Worm (Caenorhabditis elegans) whole organism, L4 larva: ENCODE measurements around the gene ZK1320.11.

Experiments
- F10B5.3 ChIP-seq: sonication (generic microtip); optimal IDR thresholded peaks from 2 replicates; lab custom pipeline; 2016; ENCODE audit warnings: mild to moderate bottlenecking, missing genetic modification characterization, missing compliant biosample characterization
- F44E2.7 ChIP-seq: fragments of 200-800 bp; sonication (Bioruptor generic); IDR thresholded peaks from 2 replicates; pipeline ENCODE4 v2.1.2; 2022; ENCODE audit warnings: missing genetic modification characterization, missing compliant biosample characterization
- F49E8.2 ChIP-seq: sonication (generic microtip); optimal IDR thresholded peaks from 2 replicates; lab custom pipeline; 2016; ENCODE audit warnings: missing compliant biosample characterization, mild to moderate bottlenecking, missing genetic modification characterization, borderline replicate concordance
- Y75B8A.6 ChIP-seq: fragments of 200-800 bp; sonication (Bioruptor generic); IDR thresholded peaks from 2 replicates; pipeline ENCODE4 v1.3.6; 2022; ENCODE audit warnings: missing genetic modification reagents, missing genetic modification characterization, missing compliant biosample characterization
- ZK337.2 ChIP-seq: fragments of 200-800 bp; sonication (Bioruptor generic); IDR thresholded peaks from 2 replicates; pipeline ENCODE4 v1.3.6; 2022; ENCODE audit warnings: missing genetic modification reagents, missing genetic modification characterization, missing compliant biosample characterization
- aly-2 ChIP-seq: sonication (generic microtip); optimal IDR thresholded peaks from 2 replicates; lab custom pipeline; 2018; ENCODE audit warnings: missing biosample characterization, missing genetic modification characterization
- ama-1 ChIP-seq: fragments of 150-350 bp; optimal IDR thresholded peaks from 2 replicates; lab custom pipeline; 2014; ENCODE audit warnings: inconsistent platforms, mixed read lengths
- ceh-28 ChIP-seq: fragments of 150-350 bp; optimal IDR thresholded peaks from 2 replicates; lab custom pipeline; 2014; ENCODE audit warnings: missing biosample characterization, missing genetic modification reagents, missing genetic modification characterization
- ceh-32 ChIP-seq: sonication (generic microtip); optimal IDR thresholded peaks from 2 replicates; lab custom pipeline; 2016; ENCODE audit warnings: mild to moderate bottlenecking, missing genetic modification characterization, missing compliant biosample characterization; ENCODE audit not compliant: poor library complexity
- ceh-44 ChIP-seq: fragments of 200-800 bp; sonication (Bioruptor generic); IDR thresholded peaks from 2 replicates; pipeline ENCODE4 v1.3.6; 2022; ENCODE audit warnings: missing genetic modification reagents, missing genetic modification characterization, missing compliant biosample characterization
- ceh-62 ChIP-seq: sonication (generic microtip); optimal IDR thresholded peaks from 2 replicates; lab custom pipeline; 2017; ENCODE audit warnings: missing biosample characterization, missing genetic modification characterization
- ceh-82 ChIP-seq: sonication (generic microtip); optimal IDR thresholded peaks from 2 replicates; lab custom pipeline; 2017; ENCODE audit warnings: missing biosample characterization, missing genetic modification characterization
- daf-12 ChIP-seq: fragments of 150-350 bp; optimal IDR thresholded peaks from 2 replicates; lab custom pipeline; 2014; ENCODE audit warnings: missing biosample characterization, missing genetic modification reagents, missing genetic modification characterization
- daf-8 ChIP-seq: fragments of 200-800 bp; sonication (Bioruptor generic); IDR thresholded peaks from 2 replicates; pipeline ENCODE4 v1.3.6; 2022; ENCODE audit warnings: missing genetic modification characterization, missing compliant biosample characterization
- dmd-6 ChIP-seq: fragments of 200-800 bp; sonication (Bioruptor generic); IDR thresholded peaks from 2 replicates; pipeline ENCODE4 v1.3.6; 2022; ENCODE audit warnings: missing genetic modification reagents, missing genetic modification characterization, missing compliant biosample characterization
- dpl-1 ChIP-seq: fragments of 150-350 bp; optimal IDR thresholded peaks from 2 replicates; lab custom pipeline; 2014; ENCODE audit warnings: missing biosample characterization, missing genetic modification reagents, missing genetic modification characterization
- egl-43 ChIP-seq: fragments of 200-800 bp; sonication (Bioruptor generic); IDR thresholded peaks from 2 replicates; pipeline ENCODE4 v1.3.6; 2022; ENCODE audit warnings: missing genetic modification reagents, missing genetic modification characterization, missing compliant biosample characterization
- gei-8 ChIP-seq: fragments of 200-800 bp; sonication (Bioruptor generic); optimal IDR thresholded peaks from 2 replicates; lab custom pipeline; 2018; ENCODE audit warnings: mild to moderate bottlenecking, missing genetic modification characterization, missing compliant biosample characterization
- lim-7 ChIP-seq: fragments of 200-800 bp; sonication (Bioruptor generic); IDR thresholded peaks from 2 replicates; pipeline ENCODE4 v1.3.6; 2022; ENCODE audit warnings: missing genetic modification characterization, missing compliant biosample characterization
- lin-13 ChIP-seq: fragments of 150-350 bp; optimal IDR thresholded peaks from 2 replicates; lab custom pipeline; 2014; ENCODE audit warnings: missing biosample characterization, missing genetic modification reagents, missing genetic modification characterization
- lin-15B ChIP-seq: fragments of 150-350 bp; sonication (generic microtip); optimal IDR thresholded peaks from 3 replicates; lab custom pipeline; 2014; ENCODE audit warnings: missing biosample characterization, missing genetic modification characterization
- lin-38 ChIP-seq: fragments of 200-800 bp; sonication (Bioruptor generic); IDR thresholded peaks from 2 replicates; pipeline ENCODE4 v1.3.6; 2022; ENCODE audit warnings: missing genetic modification reagents, missing genetic modification characterization, missing compliant biosample characterization
- lir-3 ChIP-seq: sonication (generic microtip); optimal IDR thresholded peaks from 2 replicates; lab custom pipeline; 2016; ENCODE audit warnings: mild to moderate bottlenecking, missing genetic modification characterization, missing compliant biosample characterization
- madf-9 ChIP-seq: fragments of 200-800 bp; sonication (Bioruptor generic); conservative IDR thresholded peaks from 2 replicates; pipeline ENCODE4 v1.3.6; 2022; ENCODE audit warnings: missing genetic modification reagents, missing genetic modification characterization, missing compliant biosample characterization
- mdt-29 ChIP-seq: fragments of 200-800 bp; sonication (Bioruptor generic); IDR thresholded peaks from 2 replicates; pipeline ENCODE4 v1.3.6; 2022; ENCODE audit warnings: missing genetic modification reagents, missing genetic modification characterization, missing compliant biosample characterization
- mxl-3 ChIP-seq: fragments of 200-800 bp; sonication (Bioruptor generic); optimal IDR thresholded peaks from 2 replicates; lab custom pipeline; 2018; ENCODE audit warnings: mild to moderate bottlenecking, missing genetic modification characterization, missing compliant biosample characterization
- nhr-10 ChIP-seq: fragments of 150-350 bp; optimal IDR thresholded peaks from 2 replicates; lab custom pipeline; 2014; ENCODE audit warnings: missing biosample characterization, missing genetic modification characterization
- nhr-11 ChIP-seq: fragments of 150-350 bp; optimal IDR thresholded peaks from 2 replicates; lab custom pipeline; 2014; ENCODE audit warnings: missing biosample characterization, missing genetic modification characterization
- nhr-111 ChIP-seq: fragments of 200-800 bp; sonication (Bioruptor generic); optimal IDR thresholded peaks from 2 replicates; lab custom pipeline; 2018; ENCODE audit warnings: mild to moderate bottlenecking, missing genetic modification characterization, missing compliant biosample characterization
- nhr-41 ChIP-seq: fragments of 200-800 bp; sonication (Bioruptor generic); IDR thresholded peaks from 2 replicates; pipeline ENCODE4 v1.3.6; 2022; ENCODE audit warnings: missing genetic modification reagents, missing genetic modification characterization, missing compliant biosample characterization
- nhr-42 ChIP-seq: fragments of 200-800 bp; sonication (Bioruptor generic); IDR thresholded peaks from 2 replicates; pipeline ENCODE4 v1.3.6; 2022; ENCODE audit warnings: missing genetic modification characterization, missing compliant biosample characterization
- nhr-6 ChIP-seq: fragments of 150-350 bp; optimal IDR thresholded peaks from 2 replicates; lab custom pipeline; 2014; ENCODE audit warnings: missing biosample characterization, missing genetic modification characterization
- nhr-76 ChIP-seq: fragments of 150-350 bp; optimal IDR thresholded peaks from 2 replicates; lab custom pipeline; 2014; ENCODE audit warnings: missing biosample characterization, missing genetic modification characterization
- pha-4 ChIP-seq, 2 experiments: fragments of 150-350 bp in 1 of 2; fragments of 200-800 bp in 1 of 2; sonication (Bioruptor generic) in 1 of 2; IDR thresholded peaks in 1 of 2; optimal IDR thresholded peaks in 1 of 2; 2 replicates each; pipeline versions ENCODE4 v1.3.6 to Lab custom; 2014 to 2022; ENCODE audit warnings: missing genetic modification characterization in 2 of 2, missing genetic modification reagents in 2 of 2, missing biosample characterization in 1 of 2, missing compliant biosample characterization in 1 of 2
- php-3 ChIP-seq: fragments of 200-800 bp; sonication (Bioruptor generic); IDR thresholded peaks from 2 replicates; pipeline ENCODE4 v1.3.6; 2022; ENCODE audit warnings: missing genetic modification reagents, missing genetic modification characterization, missing compliant biosample characterization
- pqm-1 ChIP-seq: sonication (generic microtip); optimal IDR thresholded peaks from 2 replicates; lab custom pipeline; 2017; ENCODE audit warnings: missing biosample characterization, missing genetic modification characterization
- saeg-2 ChIP-seq: fragments of 200-800 bp; sonication (Bioruptor generic); IDR thresholded peaks from 2 replicates; pipeline ENCODE4 v1.3.6; 2022; ENCODE audit warnings: missing genetic modification reagents, missing genetic modification characterization, missing compliant biosample characterization
- snpc-1.2 ChIP-seq: fragments of 200-800 bp; sonication (Bioruptor generic); IDR thresholded peaks from 2 replicates; pipeline ENCODE4 v1.3.6; 2022; ENCODE audit warnings: missing genetic modification reagents, missing genetic modification characterization, missing compliant biosample characterization
- spr-3 ChIP-seq: fragments of 200-800 bp; sonication (Bioruptor generic); optimal IDR thresholded peaks from 2 replicates; lab custom pipeline; 2018; ENCODE audit warnings: mild to moderate bottlenecking, missing genetic modification characterization, missing compliant biosample characterization
- tra-1 ChIP-seq: fragments of 200-800 bp; sonication (Bioruptor generic); IDR thresholded peaks from 2 replicates; pipeline ENCODE4 v1.3.6; 2022; ENCODE audit warnings: missing genetic modification reagents, missing genetic modification characterization, missing compliant biosample characterization
- unc-62 ChIP-seq, 3 experiments: fragments of 150-350 bp in 1 of 3; sonication (generic microtip); optimal IDR thresholded peaks in 2 of 3; peaks in 1 of 3; 1 replicate in 1 of 3; 2 replicates in 2 of 3; lab custom pipeline; 2014 to 2017; ENCODE audit warnings: missing biosample characterization in 3 of 3, missing genetic modification characterization in 3 of 3, missing genetic modification reagents in 3 of 3, missing genotype in 1 of 3
- zag-1 ChIP-seq: fragments of 150-350 bp; optimal IDR thresholded peaks from 2 replicates; lab custom pipeline; 2014; ENCODE audit warnings: missing biosample characterization, missing genetic modification characterization
- zip-2 ChIP-seq: fragments of 150-350 bp; optimal IDR thresholded peaks from 2 replicates; lab custom pipeline; 2014; ENCODE audit warnings: missing biosample characterization, missing genetic modification characterization
- ztf-11 ChIP-seq: fragments of 150-350 bp; optimal IDR thresholded peaks from 2 replicates; lab custom pipeline; 2014; ENCODE audit warnings: missing biosample characterization, missing genetic modification characterization

ZK1320.11 gene

DNA sequence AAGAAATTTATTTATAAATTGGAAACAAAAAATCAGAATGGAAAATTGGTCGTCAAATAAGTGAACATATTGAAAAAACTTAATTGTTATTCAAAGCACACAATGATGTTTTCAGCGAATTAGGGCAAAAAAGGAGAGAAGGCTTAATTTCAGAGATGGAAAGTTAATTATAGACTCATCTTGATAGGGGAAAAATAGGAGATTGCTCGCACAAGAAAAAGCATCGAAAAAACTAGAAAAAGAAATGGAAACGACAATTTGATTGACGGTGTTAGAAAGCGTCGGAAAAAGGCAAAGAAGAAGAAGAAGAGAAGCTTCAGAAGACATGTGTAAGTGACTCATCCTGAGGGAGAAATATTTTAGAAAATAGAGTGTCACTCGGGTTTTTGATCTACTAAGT is 28.5 kb downstream of the ZK1320.11 start:
- TF ChIP-seq daf-12 (tag; lab: Kevin White, UChicago) (no peak), unc-62 (GFP tag; optimal IDR thresholded peaks at IDR 0.05 in 1 of 2; lab: Kevin White, UChicago) (peak in 1 of 2 experiments; percentile 95), unc-62 (tag; optimal IDR thresholded peaks at IDR 0.05; lab: Kevin White, UChicago) (no peak)

DNA sequence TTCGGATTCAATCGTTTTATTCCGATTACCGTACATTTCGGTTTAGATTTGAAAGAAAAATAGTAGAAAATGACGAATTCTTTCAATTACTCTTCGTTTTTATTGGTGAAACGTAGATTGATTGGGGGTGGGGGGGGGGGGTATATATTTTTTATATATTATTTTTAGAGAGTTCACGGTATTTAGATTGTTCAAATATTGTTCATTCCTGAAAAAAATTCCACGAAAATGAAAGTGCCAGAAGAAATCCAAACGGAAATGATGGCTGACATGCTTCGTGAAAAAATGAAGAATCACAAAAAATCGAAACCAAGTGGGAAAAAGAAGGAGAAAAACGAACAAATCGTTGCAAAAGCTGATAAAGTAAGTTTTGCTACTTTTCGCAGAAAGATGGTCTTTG is 32.9 kb downstream of the ZK1320.11 start, which contains the start of the genes Y53C12A.8 and Y53C12A.7:
Gene Y53C12A.8 (minus strand): TSS at position 101 of the 400 bp plus-strand sequence.
Gene Y53C12A.7 (plus strand): TSS at position 181 of the 400 bp plus-strand sequence.
- TF ChIP-seq nhr-10: no peak
- TF ChIP-seq ceh-32: no peak
- TF ChIP-seq egl-43 (GFP tag; lab: Robert Waterston, UW): no peak
- no peak for TF ChIP-seq nhr-111
- no peak for TF ChIP-seq zip-2 (tag; lab: Kevin White, UChicago)
- TF ChIP-seq nhr-6 (tag; lab: Kevin White, UChicago): no peak
- TF ChIP-seq F49E8.2 (tag; lab: Kevin White, UChicago): no peak
- no peak for TF ChIP-seq nhr-76 (tag; lab: Kevin White, UChicago)
- TF ChIP-seq ceh-44 (GFP tag; lab: Robert Waterston, UW): no peak
- TF ChIP-seq ztf-11 (tag; lab: Kevin White, UChicago): no peak
- TF ChIP-seq F10B5.3: no peak
- TF ChIP-seq dmd-6 (GFP tag; lab: Robert Waterston, UW): no peak
- no peak for TF ChIP-seq lir-3 (tag; lab: Kevin White, UChicago)

DNA sequence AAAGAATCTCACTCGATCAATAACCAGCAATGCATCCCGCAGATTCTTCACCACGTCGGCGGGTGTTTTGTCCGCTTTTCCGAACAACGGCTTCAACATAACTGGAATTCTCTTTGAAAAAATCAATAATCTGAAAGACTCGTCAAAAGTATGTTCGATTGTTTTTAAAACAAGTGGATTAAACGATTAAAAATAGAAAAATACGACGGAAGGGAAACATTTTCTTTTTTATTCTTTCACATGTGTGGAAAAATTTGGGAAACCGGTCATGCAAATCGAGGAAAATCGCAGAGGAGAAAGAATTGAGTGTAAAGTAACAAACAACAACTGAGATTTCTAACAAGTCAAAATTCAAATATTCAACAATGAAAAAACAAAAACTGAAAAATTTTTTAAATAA is 36.2 kb downstream of the ZK1320.11 start, which contains the start of gene mop-25.2:
Gene mop-25.2 (minus strand): TSS at position 101 of the 400 bp plus-strand sequence.
- TF ChIP-seq lin-13 (GFP tag; lab: Kevin White, UChicago): no peak
- 0 out of 2 replicates have a peak, but pooled peaks have one; percentile 26 for TF ChIP-seq lin-38
- TF ChIP-seq ama-1 (lab: Kevin White, UChicago): peak; percentile 38

DNA sequence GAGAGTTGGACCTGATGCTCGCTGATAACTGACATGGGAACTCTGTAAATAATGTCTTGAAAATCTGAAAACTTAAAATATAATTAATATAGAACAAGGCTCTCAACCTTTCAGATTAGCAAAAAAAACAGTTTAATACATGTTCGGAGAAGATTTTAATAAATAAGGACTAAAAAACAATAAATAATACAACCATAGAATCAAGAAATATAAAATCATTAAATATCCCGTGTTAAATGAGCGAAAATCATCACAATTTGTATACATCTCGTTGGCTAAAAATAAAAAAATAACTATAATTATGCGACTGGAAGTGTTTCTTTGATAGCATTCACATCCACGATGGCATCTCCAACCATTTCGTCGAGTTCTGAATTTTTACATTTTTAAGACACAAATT is 37.3 kb downstream of the ZK1320.11 start, which contains the start of gene Y53C12A.10:
Gene Y53C12A.10 (minus strand): TSS at position 101 of the 400 bp plus-strand sequence.
- TF ChIP-seq ceh-62 (tag; lab: Kevin White, UChicago) (no peak), nhr-11 (no peak), gei-8 (GFP tag; lab: Kevin White, UChicago) (no peak), aly-2 (tag; lab: Kevin White, UChicago) (no peak), tra-1 (GFP tag; lab: Robert Waterston, UW) (no peak), Y75B8A.6 (GFP tag; lab: Robert Waterston, UW) (no peak), nhr-42 (GFP tag; lab: Robert Waterston, UW) (no peak), mxl-3 (GFP tag; lab: Kevin White, UChicago) (no peak), lim-7 (GFP tag; lab: Robert Waterston, UW) (no peak), zag-1 (tag; lab: Kevin White, UChicago) (no peak), pha-4 (GFP tag; IDR thresholded peaks at IDR 0.05; lab: Robert Waterston, UW) (no peak), pha-4 (tag; optimal IDR thresholded peaks at IDR 0.05; lab: Kevin White, UChicago) (no peak), mdt-29 (no peak), ZK337.2 (GFP tag; lab: Robert Waterston, UW) (no peak), snpc-1.2 (GFP tag; lab: Robert Waterston, UW) (no peak), ama-1 (lab: Kevin White, UChicago) (no peak), php-3 (no peak), F44E2.7 (GFP tag; lab: Robert Waterston, UW) (no peak)

DNA sequence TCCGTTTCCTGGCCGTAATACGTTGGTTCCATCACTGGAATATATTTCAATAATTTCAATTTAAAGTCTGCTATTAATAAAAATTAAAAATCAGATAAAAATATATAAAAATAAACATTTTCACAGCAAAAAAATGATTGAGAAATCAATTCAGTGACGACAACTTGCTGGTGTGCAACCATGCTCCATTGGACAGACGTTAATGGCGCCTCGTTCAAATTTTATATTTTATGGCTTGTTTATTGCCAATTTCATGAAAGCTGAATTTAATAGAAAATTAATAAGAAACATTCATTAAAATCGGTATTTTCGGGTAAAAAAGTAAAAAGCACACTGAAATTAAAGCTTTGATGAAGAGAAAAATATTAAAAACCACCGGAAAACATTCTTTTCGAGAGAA is 38.8 kb downstream of the ZK1320.11 start, which contains the start of gene Y53C12A.3:
Gene Y53C12A.3 (minus strand): TSS at position 34 of the 400 bp plus-strand sequence.
- TF ChIP-seq ceh-82 (tag; lab: Kevin White, UChicago) (no peak), madf-9 (no peak), snpc-1.2 (GFP tag; lab: Robert Waterston, UW) (no peak), lin-15B (no peak), nhr-41 (no peak), ceh-62 (tag; lab: Kevin White, UChicago) (no peak), spr-3 (GFP tag; lab: Kevin White, UChicago) (no peak), tra-1 (GFP tag; lab: Robert Waterston, UW) (no peak), ama-1 (lab: Kevin White, UChicago) (no peak), daf-8 (no peak), lin-38 (peak; percentile 88), saeg-2 (no peak), ceh-28 (tag; lab: Kevin White, UChicago) (no peak), gei-8 (GFP tag; lab: Kevin White, UChicago) (no peak), dpl-1 (GFP tag; lab: Kevin White, UChicago) (peak; percentile 89), pqm-1 (tag; lab: Kevin White, UChicago) (no peak), php-3 (no peak)
